Fruit fly (Drosophila melanogaster): ENCODE measurements around the gene Mical.

dm6 chr3R:9985585-9986393 is 56.9 kb downstream of the Mical start, which contains the start of gene Art4:
- TF ChIP-seq pan (optimal IDR thresholded peaks at IDR 0.05) (no peak), psq (optimal IDR thresholded peaks at IDR 0.05) (no peak), Dll (optimal IDR thresholded peaks at IDR 0.05) (no peak), CG8478 (optimal IDR thresholded peaks at IDR 0.05) (no peak), EcR (GFP tag; optimal IDR thresholded peaks at IDR 0.05) (no peak)

Data from whole organism.